Fruit fly (Drosophila melanogaster): Measurements from ENCODE around the gene Wnt10.

Gene Wnt10

DNA sequence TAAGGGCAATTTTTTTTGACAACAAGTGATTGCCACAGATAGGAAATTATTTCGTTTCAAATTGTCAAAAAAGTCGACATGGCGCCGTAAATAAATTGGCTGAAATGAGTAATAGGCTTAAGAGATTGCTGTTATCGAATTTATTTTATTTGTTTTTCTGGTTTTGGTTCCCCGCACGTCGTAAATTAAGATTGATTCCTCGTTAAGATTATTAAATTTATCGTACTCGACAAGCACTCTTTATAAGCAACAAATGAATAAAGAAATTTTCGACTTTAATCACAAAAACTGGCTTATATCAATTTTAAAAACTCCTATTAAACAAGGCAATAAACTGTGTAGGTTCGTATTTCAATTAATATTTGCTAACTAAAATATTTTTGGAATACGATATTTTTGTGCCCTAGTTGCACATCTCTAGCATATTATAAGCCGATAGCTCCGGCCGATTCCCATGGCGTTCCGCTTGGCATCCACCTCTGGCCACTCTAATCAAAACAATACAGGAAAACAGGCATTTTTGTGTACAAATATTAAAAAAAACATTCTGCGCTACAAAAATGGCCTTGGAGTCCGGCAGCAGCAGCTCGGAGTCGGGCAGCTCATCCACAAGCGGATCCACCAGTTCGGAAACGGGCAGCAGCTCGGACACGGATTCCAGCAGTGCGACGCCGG, 48.9 kb downstream of the Wnt10 start, which contains the start of gene chm (continued):
- TF ChIP-seq ham (GFP tag; IDR thresholded peaks at IDR 0.05) = no peak
- peak; percentile 59 for TF ChIP-seq zfh2 (GFP tag; optimal IDR thresholded peaks at IDR 0.05)
- no peak for TF ChIP-seq CG8944 (GFP tag; optimal IDR thresholded peaks at IDR 0.05)
- TF ChIP-seq CG9876 (GFP tag; optimal IDR thresholded peaks at IDR 0.05) = no peak
- TF ChIP-seq fu2 (GFP tag; optimal IDR thresholded peaks at IDR 0.05) = peak; percentile 4
- no peak for TF ChIP-seq ttk (GFP tag; IDR thresholded peaks at IDR 0.05)
- peak; percentile 30; the same call in 1 of the 2 replicates for TF ChIP-seq CG10366 (GFP tag; IDR thresholded peaks at IDR 0.05)
- TF ChIP-seq CkIIα-i1 (GFP tag; IDR thresholded peaks at IDR 0.05) = no peak
- peak; percentile 6 for TF ChIP-seq Mad (GFP tag; optimal IDR thresholded peaks at IDR 0.05)
- TF ChIP-seq HmgZ (tag; optimal IDR thresholded peaks at IDR 0.05) = peak; percentile 60
- TF ChIP-seq Dp (GFP tag; optimal IDR thresholded peaks at IDR 0.05) = peak; percentile 37
- TF ChIP-seq bsh (GFP tag; optimal IDR thresholded peaks at IDR 0.05) = no peak
- no peak for TF ChIP-seq CG7556 (GFP tag; optimal IDR thresholded peaks at IDR 0.05)
- no peak for TF ChIP-seq CG3281 (GFP tag; optimal IDR thresholded peaks at IDR 0.05)
- TF ChIP-seq stwl (tag; optimal IDR thresholded peaks at IDR 0.05) = peak; percentile 88
- peak; percentile 92 for TF ChIP-seq Sry-δ (GFP tag; optimal IDR thresholded peaks at IDR 0.05)
- no peak for TF ChIP-seq ems (GFP tag; optimal IDR thresholded peaks at IDR 0.05)
- TF ChIP-seq CG12236 (GFP tag; optimal IDR thresholded peaks at IDR 0.05) = no peak
- no peak for TF ChIP-seq CG12155 (GFP tag; optimal IDR thresholded peaks at IDR 0.05)
- TF ChIP-seq yki (optimal IDR thresholded peaks at IDR 0.05) = no peak
- no peak for TF ChIP-seq br (optimal IDR thresholded peaks at IDR 0.05)
- peak; percentile 53 for TF ChIP-seq Ets97D (GFP tag; optimal IDR thresholded peaks at IDR 0.05)
- TF ChIP-seq seq (GFP tag; IDR thresholded peaks at IDR 0.05) = no peak
- no peak for TF ChIP-seq slp2 (GFP tag; optimal IDR thresholded peaks at IDR 0.05)
- no peak for TF ChIP-seq org-1 (GFP tag; optimal IDR thresholded peaks at IDR 0.05)
- no peak for TF ChIP-seq dan (GFP tag; IDR thresholded peaks at IDR 0.05)
- no peak for TF ChIP-seq CG10431 (GFP tag; optimal IDR thresholded peaks at IDR 0.05)

DNA sequence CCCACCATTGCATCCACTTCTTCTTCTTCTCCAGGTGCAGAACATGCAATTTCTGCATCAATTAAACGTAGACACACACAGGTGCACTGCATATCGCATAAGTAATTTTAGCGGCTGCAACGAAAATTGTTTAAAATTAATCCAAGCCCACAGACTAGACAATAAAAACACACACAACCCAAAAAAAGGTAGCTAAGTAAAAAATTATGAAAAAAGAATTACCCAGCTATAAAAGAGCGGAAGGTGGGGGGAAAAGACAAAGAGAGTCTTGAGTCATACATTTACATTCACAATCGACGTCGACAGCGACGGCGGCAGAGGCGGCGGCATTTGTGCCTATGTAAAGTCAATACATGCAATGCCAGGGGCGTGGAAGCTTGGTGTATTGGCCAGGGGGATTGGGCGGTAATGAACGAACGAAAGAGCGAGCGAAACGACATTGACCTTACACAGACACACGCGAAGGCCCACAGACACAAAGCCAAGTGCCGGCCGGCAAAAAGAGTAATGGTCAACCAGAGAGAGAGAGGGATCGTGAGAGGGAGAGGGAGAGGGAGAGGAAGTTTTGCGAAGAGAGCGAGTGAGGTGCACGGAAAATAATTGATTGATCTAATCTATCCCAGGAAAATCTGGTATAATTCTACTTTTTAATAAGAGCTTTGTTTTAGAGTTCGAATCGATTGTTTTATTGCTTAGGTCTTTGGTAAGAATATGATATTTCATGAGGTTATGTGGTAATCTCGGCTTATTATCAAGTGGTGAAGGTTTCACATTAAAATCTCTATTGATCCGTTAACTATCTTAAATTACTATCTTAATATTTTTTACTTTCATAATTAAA, 55.2 kb downstream of the Wnt10 start:
- TF ChIP-seq CG3163 (GFP tag; optimal IDR thresholded peaks at IDR 0.05) (peak; percentile 46), ftz-f1 (GFP tag; optimal IDR thresholded peaks at IDR 0.05) (peak; percentile 87), chm (GFP tag; IDR thresholded peaks at IDR 0.05) (peak; percentile 63; the same call in 1 of the 2 replicates), lab (GFP tag; optimal IDR thresholded peaks at IDR 0.05) (no peak), CG17829 (tag; optimal IDR thresholded peaks at IDR 0.05) (no peak), CG16815 (GFP tag; optimal IDR thresholded peaks at IDR 0.05) (no peak), Doc3 (GFP tag; IDR thresholded peaks at IDR 0.05; ENCODE audit: partially characterized antibody) (no peak), sd (tag; optimal IDR thresholded peaks at IDR 0.05) (peak; percentile 9), yki (optimal IDR thresholded peaks at IDR 0.05) (peak; percentile 61), corto (GFP tag; optimal IDR thresholded peaks at IDR 0.05) (peak; percentile 43), tgo (GFP tag; IDR thresholded peaks at IDR 0.05) (0 out of 3 replicates have a peak, but pooled peaks have one; percentile 14), Hr78 (GFP tag; optimal IDR thresholded peaks at IDR 0.05) (peak in 1 of 2 experiments; percentile 87), crol (GFP tag; IDR thresholded peaks at IDR 0.05) (peak; percentile 84), Med (GFP tag) (peak; percentile 81), bsh (GFP tag; optimal IDR thresholded peaks at IDR 0.05) (peak in 1 of 2 experiments; percentile 85), CG13287 (GFP tag; IDR thresholded peaks at IDR 0.05; ENCODE audit: partially characterized antibody) (peak; percentile 30; the same call in 1 of the 2 replicates), gem (tag; optimal IDR thresholded peaks at IDR 0.05) (peak; percentile 26), cg (GFP tag; optimal IDR thresholded peaks at IDR 0.05) (peak; percentile 74), CG9932 (GFP tag; IDR thresholded peaks at IDR 0.05) (0 out of 2 replicates have a peak, but pooled peaks have one; percentile 18), HLH4C (GFP tag; IDR thresholded peaks at IDR 0.05; ENCODE audit: partially characterized antibody) (no peak), pros (GFP tag; optimal IDR thresholded peaks at IDR 0.05) (peak; percentile 42), Adf1 (GFP tag; IDR thresholded peaks at IDR 0.05) (peak; percentile 88), CG11247 (GFP tag; IDR thresholded peaks at IDR 0.05) (no peak), CG15479 (GFP tag; optimal IDR thresholded peaks at IDR 0.05) (peak; percentile 9)
